Fruit fly (Drosophila melanogaster): Measurements from ENCODE around the gene Sgs5.

The Sgs5 gene

dm6 chr3R:17595084-17595483 is at the start of gene Sgs5:
Gene Sgs5, plus strand, starts transcription at chr3R:17595362.
- no peak for TF ChIP-seq cnc (optimal IDR thresholded peaks at IDR 0.05)
- TF ChIP-seq kay (GFP tag; ENCODE audit: borderline replicate concordance), result no peak
- TF ChIP-seq tj (GFP tag; optimal IDR thresholded peaks at IDR 0.05), result no peak
- TF ChIP-seq CG7101 (tag; optimal IDR thresholded peaks at IDR 0.05), result no peak
- TF ChIP-seq CG5204 (GFP tag; optimal IDR thresholded peaks at IDR 0.05), result no peak
- TF ChIP-seq Clk (GFP tag; optimal IDR thresholded peaks at IDR 0.05), result no peak
- no peak for TF ChIP-seq CG14711 (tag; optimal IDR thresholded peaks at IDR 0.05)
- no peak for TF ChIP-seq Hr96 (GFP tag; optimal IDR thresholded peaks at IDR 0.05)
- TF ChIP-seq CG33017 (tag; optimal IDR thresholded peaks at IDR 0.05), result no peak
- no peak for TF ChIP-seq CG12768 (GFP tag; optimal IDR thresholded peaks at IDR 0.05)
- no peak for TF ChIP-seq Crg-1 (GFP tag; optimal IDR thresholded peaks at IDR 0.05)
- no peak for TF ChIP-seq toe (GFP tag; optimal IDR thresholded peaks at IDR 0.05)
- no peak for TF ChIP-seq bab1 (GFP tag; optimal IDR thresholded peaks at IDR 0.05)

- TF ChIP-seq cnc (optimal IDR thresholded peaks at IDR 0.05) (peak in 1 of 2 experiments; percentile 4), cic (GFP tag; optimal IDR thresholded peaks at IDR 0.05) (no peak), toe (GFP tag; optimal IDR thresholded peaks at IDR 0.05) (no peak), CG14711 (tag; optimal IDR thresholded peaks at IDR 0.05) (no peak), bab1 (GFP tag; optimal IDR thresholded peaks at IDR 0.05) (peak; percentile 5), Crg-1 (GFP tag; optimal IDR thresholded peaks at IDR 0.05) (no peak), tj (GFP tag; optimal IDR thresholded peaks at IDR 0.05) (peak; percentile 62), CG33017 (tag; optimal IDR thresholded peaks at IDR 0.05) (no peak), Hr96 (GFP tag; optimal IDR thresholded peaks at IDR 0.05) (no peak), CG11617 (GFP tag; optimal IDR thresholded peaks at IDR 0.05) (peak; percentile 18), kay (GFP tag; ENCODE audit: borderline replicate concordance) (no peak), CG7101 (tag; optimal IDR thresholded peaks at IDR 0.05) (no peak), pad (GFP tag; optimal IDR thresholded peaks at IDR 0.05) (no peak)
Measured at dm6 chr3R:17546115-17546705, 49.0 kb upstream of the Sgs5 start, which contains the start of gene Prx3. Gene Prx3, minus strand, starts transcription at chr3R:17546531.

dm6 chr3R:17549985-17550384 is 45.2 kb upstream of the Sgs5 start:
- TF ChIP-seq kay (GFP tag; ENCODE audit: borderline replicate concordance) (no peak), CG33017 (tag; optimal IDR thresholded peaks at IDR 0.05) (no peak), tj (GFP tag; optimal IDR thresholded peaks at IDR 0.05) (no peak), cnc (optimal IDR thresholded peaks at IDR 0.05) (no peak), toe (GFP tag; optimal IDR thresholded peaks at IDR 0.05) (no peak), CG12768 (GFP tag; optimal IDR thresholded peaks at IDR 0.05) (no peak), CG7045 (GFP tag; optimal IDR thresholded peaks at IDR 0.05) (no peak), Mnt (GFP tag; optimal IDR thresholded peaks at IDR 0.05) (no peak)

- TF ChIP-seq bab1 (GFP tag; optimal IDR thresholded peaks at IDR 0.05) (no peak), Clk (GFP tag; optimal IDR thresholded peaks at IDR 0.05) (no peak), CG33017 (tag; optimal IDR thresholded peaks at IDR 0.05) (no peak), CG1620 (GFP tag; optimal IDR thresholded peaks at IDR 0.05) (no peak), tj (GFP tag; optimal IDR thresholded peaks at IDR 0.05) (no peak), CG7101 (tag; optimal IDR thresholded peaks at IDR 0.05) (no peak), pad (GFP tag; optimal IDR thresholded peaks at IDR 0.05) (no peak), toe (GFP tag; optimal IDR thresholded peaks at IDR 0.05) (no peak), cic (GFP tag; optimal IDR thresholded peaks at IDR 0.05) (no peak), Hr96 (GFP tag; optimal IDR thresholded peaks at IDR 0.05) (no peak), ovo (GFP tag; optimal IDR thresholded peaks at IDR 0.05) (no peak), CG14711 (tag; optimal IDR thresholded peaks at IDR 0.05) (no peak), CG5204 (GFP tag; optimal IDR thresholded peaks at IDR 0.05) (no peak), Mnt (GFP tag; optimal IDR thresholded peaks at IDR 0.05) (no peak), CG11617 (GFP tag; optimal IDR thresholded peaks at IDR 0.05) (no peak), kay (GFP tag; ENCODE audit: borderline replicate concordance) (no peak), Crg-1 (GFP tag; optimal IDR thresholded peaks at IDR 0.05) (no peak), CG12768 (GFP tag; optimal IDR thresholded peaks at IDR 0.05) (no peak), CG7045 (GFP tag; optimal IDR thresholded peaks at IDR 0.05) (no peak)
Measured at dm6 chr3R:17550827-17551468, 44.2 kb upstream of the Sgs5 start.

dm6 chr3R:17557487-17557886 is 37.7 kb upstream of the Sgs5 start:
- TF ChIP-seq CG11617 (GFP tag; optimal IDR thresholded peaks at IDR 0.05), result no peak
- TF ChIP-seq Crg-1 (GFP tag; optimal IDR thresholded peaks at IDR 0.05), result no peak
- no peak for TF ChIP-seq Hr96 (GFP tag; optimal IDR thresholded peaks at IDR 0.05)
- no peak for TF ChIP-seq cic (GFP tag; optimal IDR thresholded peaks at IDR 0.05)
- no peak for TF ChIP-seq pad (GFP tag; optimal IDR thresholded peaks at IDR 0.05)
- TF ChIP-seq Clk (GFP tag; optimal IDR thresholded peaks at IDR 0.05), result no peak
- TF ChIP-seq CG5204 (GFP tag; optimal IDR thresholded peaks at IDR 0.05), result no peak
- TF ChIP-seq kay (GFP tag; ENCODE audit: borderline replicate concordance), result no peak
- TF ChIP-seq ovo (GFP tag; optimal IDR thresholded peaks at IDR 0.05), result no peak
- TF ChIP-seq toe (GFP tag; optimal IDR thresholded peaks at IDR 0.05), result no peak
- no peak for TF ChIP-seq CG33017 (tag; optimal IDR thresholded peaks at IDR 0.05)
- TF ChIP-seq CG7045 (GFP tag; optimal IDR thresholded peaks at IDR 0.05), result no peak
- no peak for TF ChIP-seq cnc (optimal IDR thresholded peaks at IDR 0.05)
- TF ChIP-seq bab1 (GFP tag; optimal IDR thresholded peaks at IDR 0.05), result no peak

dm6 chr3R:17558630-17559029 is 36.5 kb upstream of the Sgs5 start, which contains the start of gene Hmx:
Gene Hmx, plus strand, starts transcription at chr3R:17558930.
- peak; percentile 49 for TF ChIP-seq pad (GFP tag; optimal IDR thresholded peaks at IDR 0.05)
- no peak for TF ChIP-seq Hr96 (GFP tag; optimal IDR thresholded peaks at IDR 0.05)
- TF ChIP-seq bab1 (GFP tag; optimal IDR thresholded peaks at IDR 0.05), result no peak
